Worm (Caenorhabditis elegans) whole organism, L1 larva: ENCODE measurements around the gene C24G6.8.

ENCODE experiments used
- C04F5.9 ChIP-seq: sonication (generic microtip); optimal IDR thresholded peaks from 2 replicates; lab custom pipeline; 2016; ENCODE audit warnings: missing genetic modification characterization, missing compliant biosample characterization
- C16A3.4 ChIP-seq: fragments of 150-350 bp; optimal IDR thresholded peaks from 2 replicates; lab custom pipeline; 2014; ENCODE audit warnings: missing biosample characterization, missing genetic modification characterization
- aha-1 ChIP-seq: fragments of 150-350 bp; optimal IDR thresholded peaks from 2 replicates; lab custom pipeline; 2014; ENCODE audit warnings: missing biosample characterization, missing genetic modification characterization
- ama-1 ChIP-seq: fragments of 150-350 bp; optimal IDR thresholded peaks from 2 replicates; lab custom pipeline; 2014
- blmp-1 ChIP-seq: fragments of 150-350 bp; optimal IDR thresholded peaks from 2 replicates; lab custom pipeline; 2014; ENCODE audit warnings: missing biosample characterization, missing genetic modification characterization
- ceh-63 ChIP-seq: fragments of 200-800 bp; sonication (Bioruptor generic); optimal IDR thresholded peaks from 2 replicates; lab custom pipeline; 2018; ENCODE audit warnings: mild to moderate bottlenecking, missing genetic modification characterization, missing compliant biosample characterization
- dsc-1 ChIP-seq: sonication (generic microtip); optimal IDR thresholded peaks from 2 replicates; lab custom pipeline; 2016; ENCODE audit warnings: mild to moderate bottlenecking, missing genetic modification characterization, missing compliant biosample characterization
- efl-3 ChIP-seq: fragments of 200-800 bp; sonication (Bioruptor generic); optimal IDR thresholded peaks from 2 replicates; lab custom pipeline; 2018; ENCODE audit warnings: mild to moderate bottlenecking, missing genetic modification characterization, missing compliant biosample characterization
- elt-2 ChIP-seq: sonication (generic microtip); optimal IDR thresholded peaks from 2 replicates; lab custom pipeline; 2016; ENCODE audit warnings: missing genetic modification characterization, mild to moderate bottlenecking, inconsistent platforms, missing compliant biosample characterization, missing genetic modification reagents
- ets-5 ChIP-seq: fragments of 200-800 bp; sonication (Bioruptor generic); IDR thresholded peaks from 2 replicates; pipeline ENCODE4 v1.3.6; 2022; ENCODE audit warnings: missing genetic modification characterization, missing compliant biosample characterization
- fkh-10 ChIP-seq: sonication (generic microtip); optimal IDR thresholded peaks from 2 replicates; lab custom pipeline; 2017; ENCODE audit warnings: missing biosample characterization, missing genetic modification reagents, missing genetic modification characterization
- fos-1 ChIP-seq: fragments of 150-350 bp; optimal IDR thresholded peaks from 2 replicates; lab custom pipeline; 2014; ENCODE audit warnings: missing biosample characterization, missing genetic modification characterization
- hlh-4 ChIP-seq: sonication (generic microtip); optimal IDR thresholded peaks from 2 replicates; lab custom pipeline; 2016; ENCODE audit warnings: mild to moderate bottlenecking, missing genetic modification characterization, missing compliant biosample characterization
- lin-35 ChIP-seq, 2 experiments: fragments of 150-350 bp; optimal IDR thresholded peaks; 2 replicates each; lab custom pipeline; 2014; ENCODE audit warnings: missing biosample characterization in 2 of 2, missing genetic modification characterization in 2 of 2, missing genetic modification reagents in 2 of 2
- mab-9 ChIP-seq: fragments of 200-800 bp; sonication (Bioruptor generic); IDR thresholded peaks from 2 replicates; pipeline ENCODE4 v1.3.6; 2022; ENCODE audit warnings: missing genetic modification reagents, missing genetic modification characterization, missing compliant biosample characterization
- mdl-1 ChIP-seq, 2 experiments: fragments of 150-350 bp; optimal IDR thresholded peaks; 2 replicates each; lab custom pipeline; 2014 to 2017; ENCODE audit warnings: missing biosample characterization in 2 of 2, missing genetic modification characterization in 2 of 2, inconsistent platforms in 1 of 2
- mef-2 ChIP-seq: fragments of 150-350 bp; optimal IDR thresholded peaks from 2 replicates; lab custom pipeline; 2014; ENCODE audit warnings: missing biosample characterization, missing genetic modification characterization
- mep-1 ChIP-seq: fragments of 150-350 bp; optimal IDR thresholded peaks from 2 replicates; lab custom pipeline; 2014; ENCODE audit warnings: missing biosample characterization, missing genetic modification characterization
- nhr-47 ChIP-seq: sonication (generic microtip); optimal IDR thresholded peaks from 2 replicates; lab custom pipeline; 2016; ENCODE audit warnings: mild to moderate bottlenecking, missing genetic modification characterization, moderate library complexity, missing compliant biosample characterization
- nhr-71 ChIP-seq: sonication (generic microtip); optimal IDR thresholded peaks from 2 replicates; lab custom pipeline; 2016; ENCODE audit warnings: mild to moderate bottlenecking, missing genetic modification characterization, moderate library complexity, missing compliant biosample characterization
- nhr-76 ChIP-seq: sonication (generic microtip); optimal IDR thresholded peaks from 2 replicates; lab custom pipeline; 2017; ENCODE audit warnings: missing biosample characterization, missing genetic modification characterization
- nhr-77 ChIP-seq: fragments of 150-350 bp; optimal IDR thresholded peaks from 2 replicates; lab custom pipeline; 2014; ENCODE audit warnings: missing biosample characterization, missing genetic modification characterization
- nhr-84 ChIP-seq: sonication (generic microtip); optimal IDR thresholded peaks from 2 replicates; lab custom pipeline; 2017; ENCODE audit warnings: missing biosample characterization, missing genetic modification characterization
- skn-1 ChIP-seq: fragments of 150-350 bp; optimal IDR thresholded peaks from 2 replicates; lab custom pipeline; 2014; ENCODE audit warnings: missing biosample characterization, missing genetic modification characterization
- sox-4 ChIP-seq: sonication (generic microtip); optimal IDR thresholded peaks from 2 replicates; lab custom pipeline; 2016; ENCODE audit warnings: missing genetic modification characterization, missing compliant biosample characterization
- sup-37 ChIP-seq: fragments of 200-800 bp; sonication (Bioruptor generic); optimal IDR thresholded peaks from 2 replicates; lab custom pipeline; 2018; ENCODE audit warnings: mild to moderate bottlenecking, missing genetic modification characterization, missing compliant biosample characterization
- vab-15 ChIP-seq: sonication (generic microtip); optimal IDR thresholded peaks from 2 replicates; lab custom pipeline; 2017; ENCODE audit warnings: missing genotype, mild to moderate bottlenecking, missing genetic modification characterization, missing compliant biosample characterization
- zip-4 ChIP-seq: fragments of 200-800 bp; sonication (Bioruptor generic); optimal IDR thresholded peaks from 2 replicates; lab custom pipeline; 2018; ENCODE audit warnings: mild to moderate bottlenecking, missing genetic modification characterization, moderate library complexity, missing compliant biosample characterization
- ztf-4 ChIP-seq: fragments of 150-350 bp; optimal IDR thresholded peaks from 2 replicates; lab custom pipeline; 2014; ENCODE audit warnings: missing biosample characterization, missing genetic modification characterization

Gene C24G6.8

ce11 chrV:5504295-5504694 lies 31.4 kb downstream of the C24G6.8 start:
- no peak for TF ChIP-seq fos-1 (tag; lab: Kevin White, UChicago)
- 0 out of 2 replicates have a peak, but pooled peaks have one; percentile 41 for TF ChIP-seq ets-5 (GFP tag; lab: Robert Waterston, UW)

ce11 chrV:5502701-5503100 lies 33.0 kb downstream of the C24G6.8 start:
- no peak for TF ChIP-seq fkh-10 (GFP tag; lab: Kevin White, UChicago)
- no peak for TF ChIP-seq sup-37 (GFP tag; lab: Kevin White, UChicago)
- peak in 1 of 2 experiments; percentile 5 for TF ChIP-seq lin-35 (GFP tag; optimal IDR thresholded peaks at IDR 0.05; lab: Kevin White, UChicago)
- TF ChIP-seq ama-1, result peak; percentile 38

ce11 chrV:5499475-5499874 lies 36.2 kb downstream of the C24G6.8 start:
- TF ChIP-seq aha-1 (tag; lab: Kevin White, UChicago) (no peak), dsc-1 (tag; lab: Kevin White, UChicago) (no peak), C04F5.9 (tag; lab: Kevin White, UChicago) (no peak), efl-3 (GFP tag; lab: Kevin White, UChicago) (no peak)
- TF ChIP-seq, all 84 proteins: peak for 0

ce11 chrV:5493447-5493846 lies 42.2 kb downstream of the C24G6.8 start, which contains the start of gene T05C3.2:
Gene T05C3.2 (plus strand): TSS chrV:5493747.
- TF ChIP-seq zip-4 (GFP tag; lab: Kevin White, UChicago) (no peak), ceh-63 (GFP tag; lab: Kevin White, UChicago) (no peak), C16A3.4 (tag; lab: Kevin White, UChicago) (no peak), blmp-1 (tag; lab: Kevin White, UChicago) (no peak)

ce11 chrV:5490205-5490604 lies 45.5 kb downstream of the C24G6.8 start, which contains the start of gene T05C3.6:
Gene T05C3.6 (plus strand): TSS chrV:5490445.
- TF ChIP-seq elt-2 (tag; lab: Kevin White, UChicago), result peak; percentile 76
- no peak for TF ChIP-seq fos-1 (tag; lab: Kevin White, UChicago)
- no peak for TF ChIP-seq ets-5 (GFP tag; lab: Robert Waterston, UW)
- peak in 1 of 2 experiments; percentile 19 for TF ChIP-seq lin-35 (GFP tag; optimal IDR thresholded peaks at IDR 0.05; lab: Kevin White, UChicago)
- TF ChIP-seq nhr-76 (tag; lab: Kevin White, UChicago), result no peak
- no peak for TF ChIP-seq mab-9 (GFP tag; lab: Robert Waterston, UW)
- no peak for TF ChIP-seq skn-1 (tag; lab: Kevin White, UChicago)

- TF ChIP-seq nhr-71 (tag; lab: Kevin White, UChicago) (no peak), sox-4 (tag; lab: Kevin White, UChicago) (no peak), nhr-77 (tag; lab: Kevin White, UChicago) (no peak), zip-4 (GFP tag; lab: Kevin White, UChicago) (no peak), vab-15 (no peak), mef-2 (tag; lab: Kevin White, UChicago) (no peak)
Measured at ce11 chrV:5488766-5489165, 46.9 kb downstream of the C24G6.8 start, which contains the start of gene grl-18. Gene grl-18 (minus strand): TSS chrV:5488866.

- TF ChIP-seq mep-1 (no peak), ztf-4 (tag; lab: Kevin White, UChicago) (no peak), ceh-63 (GFP tag; lab: Kevin White, UChicago) (no peak), hlh-4 (no peak), nhr-47 (tag; lab: Kevin White, UChicago) (no peak), mdl-1 (tag; optimal IDR thresholded peaks at IDR 0.05; lab: Kevin White, UChicago) (no peak), mab-9 (GFP tag; lab: Robert Waterston, UW) (no peak), nhr-84 (no peak)
Measured at ce11 chrV:5487180-5487579, 48.5 kb downstream of the C24G6.8 start.
